Fruit fly (Drosophila melanogaster) whole organism, wandering third instar larva: ENCODE measurements around the gene CG5885.
A peak's percentile ranks its signal among the peaks of the same experiment; 100 is the strongest.

Source experiments
- Abd-B ChIP-seq: fragments of >200 bp; optimal IDR thresholded peaks from 2 replicates; lab custom pipeline; 2017; ENCODE audit warnings: missing biosample characterization, missing genetic modification characterization
- CG32264 ChIP-seq: fragments of 200-800 bp; sonication (Bioruptor generic); optimal IDR thresholded peaks from 2 replicates; lab custom pipeline; 2016; ENCODE audit warnings: missing biosample characterization, missing genetic modification characterization
- CG9705 ChIP-seq: fragments of 200-800 bp; sonication (Bioruptor generic); optimal IDR thresholded peaks from 2 replicates; lab custom pipeline; 2018; ENCODE audit warnings: missing biosample characterization, mild to moderate bottlenecking, missing genetic modification characterization
- CrebA ChIP-seq: fragments of 200-800 bp; sonication (Bioruptor generic); optimal IDR thresholded peaks from 2 replicates; lab custom pipeline; 2016; ENCODE audit warnings: missing biosample characterization, mild to moderate bottlenecking, missing genetic modification characterization, borderline replicate concordance
- Dfd ChIP-seq: fragments of >200 bp; optimal IDR thresholded peaks from 2 replicates; lab custom pipeline; 2017; ENCODE audit warnings: missing biosample characterization, missing genetic modification characterization
- Dif ChIP-seq: fragments of 200-275, 200-300 bp; sonication (Bioruptor generic); optimal IDR thresholded peaks from 2 replicates; lab custom pipeline; 2018; ENCODE audit warnings: missing biosample characterization, missing genetic modification characterization; ENCODE audit not compliant: partially characterized antibody
- GATAd ChIP-seq: sonication (Bioruptor generic); optimal IDR thresholded peaks from 2 replicates; lab custom pipeline; 2016; ENCODE audit warnings: missing biosample characterization, missing genetic modification characterization
- HLH106 ChIP-seq: fragments of 200-800 bp; optimal IDR thresholded peaks from 3 replicates; lab custom pipeline; 2019; ENCODE audit warnings: missing biosample characterization, mild to moderate bottlenecking, missing genetic modification characterization, moderate library complexity
- Hnf4 ChIP-seq: fragments of 200-800 bp; sonication (Bioruptor generic); optimal IDR thresholded peaks from 2 replicates; lab custom pipeline; 2016; ENCODE audit warnings: missing biosample characterization, mild to moderate bottlenecking, missing genetic modification characterization
- Hr78 ChIP-seq: fragments of >200 bp; optimal IDR thresholded peaks from 2 replicates; lab custom pipeline; 2017; ENCODE audit warnings: missing biosample characterization, missing genetic modification characterization
- Hr83 ChIP-seq: fragments of 200-300 bp; sonication (Bioruptor generic); optimal IDR thresholded peaks from 2 replicates; lab custom pipeline; 2016; ENCODE audit warnings: missing biosample characterization, mild to moderate bottlenecking, missing genetic modification characterization, moderate library complexity; ENCODE audit not compliant: poor library complexity, severe bottlenecking
- Jra ChIP-seq: sonication (Bioruptor generic); optimal IDR thresholded peaks from 2 replicates; lab custom pipeline; 2016; ENCODE audit warnings: missing biosample characterization, missing genetic modification characterization
- Mio ChIP-seq: sonication (Bioruptor generic); optimal IDR thresholded peaks from 2 replicates; lab custom pipeline; 2016; ENCODE audit warnings: missing biosample characterization, missing genetic modification characterization
- Myc ChIP-seq: fragments of >200 bp; optimal IDR thresholded peaks from 2 replicates; lab custom pipeline; 2017
- N ChIP-seq: fragments of >200 bp; optimal IDR thresholded peaks from 2 replicates; lab custom pipeline; 2018; ENCODE audit warnings: missing biosample characterization, missing external identifiers, missing genetic modification characterization
- OdsH ChIP-seq: fragments of 200-800 bp; sonication (Bioruptor generic); optimal IDR thresholded peaks from 2 replicates; lab custom pipeline; 2016; ENCODE audit warnings: missing biosample characterization, mild to moderate bottlenecking, missing genetic modification characterization
- Rel ChIP-seq, 2 experiments: fragments of 200-800 bp; sonication (Bioruptor generic) in 1 of 2; optimal IDR thresholded peaks; 2 replicates in 1 of 2; 3 replicates in 1 of 2; lab custom pipeline; 2016 to 2019; ENCODE audit warnings: mild to moderate bottlenecking in 2 of 2, missing biosample characterization in 2 of 2, missing genetic modification characterization in 2 of 2, moderate library complexity in 1 of 2
- Sp1 ChIP-seq: fragments of 200-800 bp; sonication (Bioruptor generic); optimal IDR thresholded peaks from 3 replicates; lab custom pipeline; 2019; ENCODE audit warnings: missing biosample characterization, mild to moderate bottlenecking, missing genetic modification characterization, moderate library complexity
- Vsx2 ChIP-seq: fragments of 200-300, 225-300 bp; sonication (Bioruptor generic); optimal IDR thresholded peaks from 2 replicates; lab custom pipeline; 2018; ENCODE audit warnings: missing biosample characterization, missing genetic modification characterization; ENCODE audit not compliant: partially characterized antibody
- br ChIP-seq: fragments of 200-800 bp; sonication (Bioruptor generic); optimal IDR thresholded peaks from 2 replicates; lab custom pipeline; 2016; ENCODE audit warnings: missing biosample characterization, missing genetic modification characterization
- brk ChIP-seq: fragments of 200-800 bp; sonication (Bioruptor generic); optimal IDR thresholded peaks from 2 replicates; lab custom pipeline; 2016; ENCODE audit warnings: missing biosample characterization, mild to moderate bottlenecking, missing genetic modification characterization
- dl ChIP-seq, 2 experiments: fragments of 175-275, 200-275 bp in 1 of 2; fragments of 200-275 bp in 1 of 2; sonication (Bioruptor generic); optimal IDR thresholded peaks; lab custom pipeline; 2018; ENCODE audit warnings: mild to moderate bottlenecking in 2 of 2, missing biosample characterization in 2 of 2, missing genetic modification characterization in 2 of 2, moderate library complexity in 2 of 2; ENCODE audit not compliant: partially characterized antibody in 2 of 2, insufficient read depth in 1 of 2
- dmrt93B ChIP-seq: fragments of 200-800 bp; sonication (Bioruptor generic); optimal IDR thresholded peaks from 2 replicates; lab custom pipeline; 2018; ENCODE audit warnings: missing biosample characterization, mild to moderate bottlenecking, missing genetic modification characterization
- dsf ChIP-seq: sonication (Bioruptor generic); optimal IDR thresholded peaks from 2 replicates; lab custom pipeline; 2016; ENCODE audit warnings: missing biosample characterization, missing genetic modification characterization, borderline replicate concordance
- ey ChIP-seq: fragments of 200-800 bp; sonication (Bioruptor generic); optimal IDR thresholded peaks from 2 replicates; lab custom pipeline; 2016; ENCODE audit warnings: missing biosample characterization, missing genetic modification characterization
- foxo ChIP-seq, 2 experiments: fragments of 200-800 bp; sonication (Bioruptor generic); optimal IDR thresholded peaks; 2 replicates in 1 of 2; 3 replicates in 1 of 2; lab custom pipeline; 2016 to 2017; ENCODE audit warnings: missing biosample characterization in 2 of 2, missing genetic modification characterization in 2 of 2
- fru ChIP-seq: fragments of 200-800 bp; sonication (Bioruptor generic); optimal IDR thresholded peaks from 3 replicates; lab custom pipeline; 2016; ENCODE audit warnings: missing biosample characterization, mild to moderate bottlenecking, missing genetic modification characterization
- h ChIP-seq: fragments of 200-800 bp; sonication (Bioruptor generic); optimal IDR thresholded peaks from 3 replicates; lab custom pipeline; 2016; ENCODE audit warnings: missing biosample characterization, mild to moderate bottlenecking, missing genetic modification characterization
- jim ChIP-seq: fragments of 175-275, 200-325 bp; sonication (Bioruptor generic); optimal IDR thresholded peaks from 2 replicates; lab custom pipeline; 2016; ENCODE audit warnings: missing biosample characterization, mild to moderate bottlenecking, missing genetic modification characterization
- lola ChIP-seq: fragments of >200 bp; optimal IDR thresholded peaks from 2 replicates; lab custom pipeline; 2017; ENCODE audit warnings: missing biosample characterization, missing genetic modification characterization
- pan ChIP-seq: fragments of >200 bp; optimal IDR thresholded peaks from 2 replicates; lab custom pipeline; 2017
- psq ChIP-seq: fragments of 200-800 bp; sonication (Bioruptor generic); optimal IDR thresholded peaks from 3 replicates; lab custom pipeline; 2017; ENCODE audit warnings: missing biosample characterization, mild to moderate bottlenecking, missing genetic modification characterization, moderate library complexity
- rgr ChIP-seq: fragments of 200-800 bp; sonication (Bioruptor generic); optimal IDR thresholded peaks from 3 replicates; lab custom pipeline; 2016; ENCODE audit warnings: missing biosample characterization, mild to moderate bottlenecking, missing genetic modification characterization
- sage ChIP-seq: fragments of 200-800 bp; sonication (Bioruptor generic); optimal IDR thresholded peaks from 2 replicates; lab custom pipeline; 2016; ENCODE audit warnings: missing biosample characterization, mild to moderate bottlenecking, missing genetic modification characterization
- sv ChIP-seq: fragments of 200-800 bp; sonication (Bioruptor generic); optimal IDR thresholded peaks from 3 replicates; lab custom pipeline; 2016; ENCODE audit warnings: missing biosample characterization, missing genetic modification characterization
- tai ChIP-seq: sonication (Bioruptor generic); optimal IDR thresholded peaks from 2 replicates; lab custom pipeline; 2016; ENCODE audit warnings: missing biosample characterization, missing genetic modification characterization
- usp ChIP-seq: fragments of >200 bp; optimal IDR thresholded peaks from 2 replicates; lab custom pipeline; 2017; ENCODE audit warnings: missing biosample characterization, missing genetic modification characterization
- woc ChIP-seq: sonication (Bioruptor generic); optimal IDR thresholded peaks from 2 replicates; lab custom pipeline; 2016; ENCODE audit warnings: missing biosample characterization, mild to moderate bottlenecking, missing genetic modification characterization

The CG5885 gene

dm6 chr2L:9907320-9908256, 10.5 kb downstream of the CG5885 start:
- no peak for TF ChIP-seq rgr
- no peak for TF ChIP-seq CG32264 (GFP tag; lab: Kevin White, UChicago)
- TF ChIP-seq pan (lab: Kevin White, UChicago) = no peak
- no peak for TF ChIP-seq br
- TF ChIP-seq Dfd (GFP tag; lab: Kevin White, UChicago) = no peak
- peak; percentile 61 for TF ChIP-seq psq (GFP tag; lab: Kevin White, UChicago)
- TF ChIP-seq Vsx2 = no peak
- TF ChIP-seq brk = no peak
- TF ChIP-seq dl (GFP tag; optimal IDR thresholded peaks at IDR 0.05; lab: Kevin White, UChicago; ENCODE audit: insufficient read depth in 1 of 2, partially characterized antibody in 2 of 2) = no peak
- TF ChIP-seq N = peak; percentile 24
- peak; percentile 23 for TF ChIP-seq Jra
- TF ChIP-seq Dif (GFP tag; lab: Kevin White, UChicago) = no peak
- no peak for TF ChIP-seq CG9705
- no peak for TF ChIP-seq Abd-B (GFP tag; lab: Kevin White, UChicago)

dm6 chr2L:9906641-9907040, 11.5 kb downstream of the CG5885 start:
- no peak for TF ChIP-seq fru (GFP tag; lab: Kevin White, UChicago)
- TF ChIP-seq Hr78 = no peak
- no peak for TF ChIP-seq Rel (GFP tag; optimal IDR thresholded peaks at IDR 0.05; lab: Kevin White, UChicago)
- TF ChIP-seq Rel (tag; optimal IDR thresholded peaks at IDR 0.05; lab: Kevin White, UChicago) = no peak
- TF ChIP-seq h (GFP tag; lab: Kevin White, UChicago) = no peak
- no peak for TF ChIP-seq Hnf4 (GFP tag; lab: Kevin White, UChicago)
- TF ChIP-seq woc = no peak
- TF ChIP-seq GATAd (GFP tag; lab: Kevin White, UChicago) = no peak
- TF ChIP-seq dmrt93B (GFP tag; lab: Kevin White, UChicago) = no peak
- no peak for TF ChIP-seq dl (GFP tag; optimal IDR thresholded peaks at IDR 0.05; lab: Kevin White, UChicago; ENCODE audit: insufficient read depth in 1 of 2, partially characterized antibody in 2 of 2)
- no peak for TF ChIP-seq usp (GFP tag; lab: Kevin White, UChicago)
- no peak for TF ChIP-seq psq (GFP tag; lab: Kevin White, UChicago)
- no peak for TF ChIP-seq Abd-B (GFP tag; lab: Kevin White, UChicago)
- TF ChIP-seq HLH106 (tag; lab: Kevin White, UChicago) = no peak
- no peak for TF ChIP-seq Myc (lab: Kevin White, UChicago)
- TF ChIP-seq Mio = no peak
- no peak for TF ChIP-seq foxo (GFP tag; optimal IDR thresholded peaks at IDR 0.05; lab: Kevin White, UChicago)
- TF ChIP-seq CrebA (GFP tag; lab: Kevin White, UChicago) = no peak
- no peak for TF ChIP-seq Hr83

dm6 chr2L:9903028-9903427, 15.1 kb downstream of the CG5885 start, which contains the start of gene Muc30E:
Muc30E (minus strand) TSS chr2L:9903128.
- no peak for TF ChIP-seq dsf
- TF ChIP-seq Jra = no peak
- TF ChIP-seq tai (GFP tag; lab: Kevin White, UChicago) = no peak
- TF ChIP-seq Dfd (GFP tag; lab: Kevin White, UChicago) = no peak

- no peak for TF ChIP-seq Rel (GFP tag; optimal IDR thresholded peaks at IDR 0.05; lab: Kevin White, UChicago)
- peak; percentile 2 for TF ChIP-seq Rel (tag; optimal IDR thresholded peaks at IDR 0.05; lab: Kevin White, UChicago)
- TF ChIP-seq sv (GFP tag; lab: Kevin White, UChicago) = peak; percentile 19
- no peak for TF ChIP-seq CG32264 (GFP tag; lab: Kevin White, UChicago)
- peak; percentile 51 for TF ChIP-seq br
- peak; percentile 47 for TF ChIP-seq dsf
- no peak for TF ChIP-seq Abd-B (GFP tag; lab: Kevin White, UChicago)
- TF ChIP-seq rgr = peak; percentile 69
- no peak for TF ChIP-seq lola (GFP tag; lab: Kevin White, UChicago)
- no peak for TF ChIP-seq HLH106 (tag; lab: Kevin White, UChicago)
- TF ChIP-seq ey = peak; percentile 9
- no peak for TF ChIP-seq sage (GFP tag; lab: Kevin White, UChicago)
- peak; percentile 8 for TF ChIP-seq Mio
- peak; percentile 62 for TF ChIP-seq Sp1 (GFP tag; lab: Kevin White, UChicago)
- TF ChIP-seq Vsx2 = no peak
- TF ChIP-seq CrebA (GFP tag; lab: Kevin White, UChicago) = no peak
- no peak for TF ChIP-seq psq (GFP tag; lab: Kevin White, UChicago)
- no peak for TF ChIP-seq dl (GFP tag; optimal IDR thresholded peaks at IDR 0.05; lab: Kevin White, UChicago; ENCODE audit: insufficient read depth in 1 of 2, partially characterized antibody in 2 of 2)
- peak; percentile 53 for TF ChIP-seq Myc (lab: Kevin White, UChicago)
- TF ChIP-seq brk = peak; percentile 83
- TF ChIP-seq pan (lab: Kevin White, UChicago) = no peak
- TF ChIP-seq fru (GFP tag; lab: Kevin White, UChicago) = peak; percentile 32
- TF ChIP-seq usp (GFP tag; lab: Kevin White, UChicago) = no peak
- no peak for TF ChIP-seq dmrt93B (GFP tag; lab: Kevin White, UChicago)
- TF ChIP-seq Hr83 = peak; percentile 71
- peak in 1 of 2 experiments; percentile 40 for TF ChIP-seq foxo (GFP tag; optimal IDR thresholded peaks at IDR 0.05; lab: Kevin White, UChicago)
- no peak for TF ChIP-seq GATAd (GFP tag; lab: Kevin White, UChicago)
- no peak for TF ChIP-seq jim (GFP tag; lab: Kevin White, UChicago)
- peak; percentile 79 for TF ChIP-seq Hnf4 (GFP tag; lab: Kevin White, UChicago)
- peak; percentile 41 for TF ChIP-seq OdsH (GFP tag; lab: Kevin White, UChicago)
- no peak for TF ChIP-seq woc
- TF ChIP-seq tai (GFP tag; lab: Kevin White, UChicago) = no peak
Observed at dm6 chr2L:9897296-9897695, 20.8 kb downstream of the CG5885 start, which contains the start of gene RpS2. RpS2 (minus strand) TSS chr2L:9897552.
